Fruit fly (Drosophila melanogaster) S2 (cell line): ENCODE results near the gene Snoo.

Experiments
- CG8478 ChIP-seq: fragments of >200 bp; optimal IDR thresholded peaks from 2 replicates; lab custom pipeline; 2018
- CTCF ChIP-seq, 2 experiments: fragments of >200 bp; optimal IDR thresholded peaks; 2 replicates each; lab custom pipeline; 2018

DNA sequence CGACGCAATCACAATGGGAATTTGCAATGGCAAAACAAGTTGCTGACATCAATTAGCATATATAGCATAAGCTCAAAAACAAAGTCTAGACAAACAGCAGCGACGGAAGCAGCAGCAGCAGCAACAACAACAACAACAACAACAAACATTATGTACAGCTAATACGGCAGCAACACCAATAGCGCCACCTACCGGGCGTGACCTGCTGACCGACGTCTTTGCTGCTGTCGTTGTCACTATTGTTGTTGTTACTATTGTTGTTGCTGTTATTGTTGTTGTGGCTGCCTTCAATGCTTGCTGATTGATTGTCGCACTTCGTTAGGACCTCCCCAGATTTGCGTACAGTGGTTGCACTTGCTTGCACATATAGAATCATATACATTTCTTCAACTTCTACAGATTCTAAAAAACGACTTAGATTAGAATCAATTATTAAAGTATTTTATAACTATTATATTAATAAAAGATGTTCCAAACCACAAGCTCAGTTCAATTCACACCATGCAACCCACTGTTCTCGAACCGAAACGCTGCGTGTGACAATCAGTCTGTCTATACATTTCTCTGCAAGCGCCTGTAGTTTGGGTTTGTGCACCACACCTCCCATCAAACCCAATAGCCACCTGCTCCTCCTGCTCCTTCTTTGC, 30.5 kb downstream of the Snoo start:
- TF ChIP-seq CTCF (optimal IDR thresholded peaks at IDR 0.05; lab: Kevin White, UChicago) = peak; percentile 76 to 89
- TF ChIP-seq CG8478 (lab: Kevin White, UChicago) = no peak
